Fruit fly (Drosophila melanogaster) whole organism, embryonic: Measurements from ENCODE around the gene Sld5.
A peak's percentile ranks its signal among the peaks of the same experiment; 100 is the strongest.

Experiments used
- Aef1 ChIP-seq: fragments of 200-800 bp; sonication (Bioruptor generic); IDR thresholded peaks from 3 replicates; pipeline ENCODE4 v1.3.6; 2022; ENCODE audit warnings: missing biosample characterization, missing genetic modification characterization
- CG13624 ChIP-seq: fragments of 200-800 bp; sonication (Bioruptor generic); optimal IDR thresholded peaks from 2 replicates; lab custom pipeline; 2016; ENCODE audit warnings: missing biosample characterization, missing genetic modification characterization
- CG1529 ChIP-seq: fragments of 200-800 bp; sonication (Bioruptor generic); optimal IDR thresholded peaks from 3 replicates; lab custom pipeline; 2018; ENCODE audit warnings: missing biosample characterization, missing genetic modification characterization
- CG15514 ChIP-seq: fragments of 200-800 bp; sonication (Bioruptor generic); optimal IDR thresholded peaks from 3 replicates; lab custom pipeline; 2017; ENCODE audit warnings: missing biosample characterization, missing genetic modification characterization, mild to moderate bottlenecking, moderate library complexity, missing genetic modification reagents
- CG15696 ChIP-seq: fragments of 200-800 bp; sonication (Bioruptor generic); optimal IDR thresholded peaks from 2 replicates; lab custom pipeline; 2019; ENCODE audit warnings: missing biosample characterization, mild to moderate bottlenecking, missing genetic modification characterization, moderate library complexity
- CG16863 ChIP-seq: fragments of 200-800 bp; sonication (Bioruptor generic); optimal IDR thresholded peaks from 3 replicates; lab custom pipeline; 2016; ENCODE audit warnings: missing biosample characterization, missing genetic modification characterization
- CG2120 ChIP-seq: fragments of 200-800 bp; sonication (Bioruptor generic); optimal IDR thresholded peaks from 3 replicates; lab custom pipeline; 2016; ENCODE audit warnings: missing biosample characterization, missing genetic modification characterization
- CG2202 ChIP-seq: fragments of 200-800 bp; sonication (Bioruptor generic); optimal IDR thresholded peaks from 2 replicates; lab custom pipeline; 2018; ENCODE audit warnings: missing biosample characterization, mild to moderate bottlenecking, missing genetic modification characterization
- CG2889 ChIP-seq: fragments of 200-800 bp; sonication (Bioruptor generic); IDR thresholded peaks from 3 replicates; pipeline ENCODE4 v1.3.6; 2022; ENCODE audit warnings: missing biosample characterization, missing genetic modification characterization
- CG31441 ChIP-seq: fragments of 200-800 bp; sonication (Bioruptor generic); IDR thresholded peaks from 2 replicates; pipeline ENCODE4 v1.3.6; 2022; ENCODE audit warnings: missing biosample characterization, missing genetic modification characterization
- CG32772 ChIP-seq: fragments of 200-800 bp; sonication (Bioruptor generic); IDR thresholded peaks from 2 replicates; pipeline ENCODE4 v1.3.6; 2022; ENCODE audit warnings: missing biosample characterization, missing genetic modification characterization
- CG34376 ChIP-seq: fragments of 200-800 bp; sonication (Bioruptor generic); optimal IDR thresholded peaks from 2 replicates; lab custom pipeline; 2018; ENCODE audit warnings: missing biosample characterization, mild to moderate bottlenecking, missing genetic modification characterization
- CG4404 ChIP-seq: fragments of 200-800 bp; sonication (Bioruptor generic); IDR thresholded peaks from 2 replicates; pipeline ENCODE4 v1.3.6; 2022; ENCODE audit warnings: missing biosample characterization, missing genetic modification characterization
- CG6689 ChIP-seq: fragments of 200-800 bp; sonication (Bioruptor generic); IDR thresholded peaks from 2 replicates; pipeline ENCODE4 v1.3.6; 2022; ENCODE audit warnings: missing biosample characterization, missing genetic modification characterization
- CG7271 ChIP-seq: fragments of 200-800 bp; sonication (Bioruptor generic); optimal IDR thresholded peaks from 2 replicates; lab custom pipeline; 2018; ENCODE audit warnings: missing biosample characterization, mild to moderate bottlenecking, missing genetic modification characterization, moderate library complexity
- CG7372 ChIP-seq: fragments of 200-800 bp; sonication (Bioruptor generic); IDR thresholded peaks from 2 replicates; pipeline ENCODE4 v1.3.6; 2022; ENCODE audit warnings: missing biosample characterization, missing genetic modification characterization
- CG7963 ChIP-seq: fragments of 200-800 bp; sonication (Bioruptor generic); IDR thresholded peaks from 3 replicates; pipeline ENCODE4 v1.3.6; 2022; ENCODE audit warnings: missing biosample characterization, missing genetic modification characterization; ENCODE audit not compliant: partially characterized antibody
- CG8359 ChIP-seq: fragments of 200-800 bp; sonication (Bioruptor generic); optimal IDR thresholded peaks from 2 replicates; lab custom pipeline; 2017; ENCODE audit warnings: missing biosample characterization, mild to moderate bottlenecking, missing genetic modification characterization, borderline replicate concordance
- CG9817 ChIP-seq: fragments of 200-800 bp; sonication (Bioruptor generic); optimal IDR thresholded peaks from 2 replicates; lab custom pipeline; 2018; ENCODE audit warnings: missing biosample characterization, mild to moderate bottlenecking, missing genetic modification characterization, moderate library complexity
- Chrac-16 ChIP-seq: fragments of 200-800 bp; sonication (Bioruptor generic); optimal IDR thresholded peaks from 3 replicates; lab custom pipeline; 2016; ENCODE audit warnings: missing biosample characterization, missing genetic modification characterization
- D ChIP-seq, 2 experiments: fragments of 200-800 bp in 1 of 2; fragments of >200 bp in 1 of 2; sonication (Bioruptor generic) in 1 of 2; optimal IDR thresholded peaks; 2 replicates in 1 of 2; 3 replicates in 1 of 2; lab custom pipeline; 2017; ENCODE audit warnings: mild to moderate bottlenecking in 1 of 2, missing biosample characterization in 1 of 2, missing genetic modification characterization in 1 of 2, missing genetic modification reagents in 1 of 2
- Hand ChIP-seq: fragments of 200-800 bp; sonication (Bioruptor generic); optimal IDR thresholded peaks from 2 replicates; lab custom pipeline; 2017; ENCODE audit warnings: mild to moderate bottlenecking, missing biosample characterization, missing genetic modification reagents, missing genetic modification characterization
- Hmx ChIP-seq: fragments of 200-800 bp; sonication (Bioruptor generic); optimal IDR thresholded peaks from 2 replicates; lab custom pipeline; 2016; ENCODE audit warnings: missing biosample characterization, missing genetic modification characterization
- Jarid2 ChIP-seq: fragments of 200-800 bp; sonication (Bioruptor generic); optimal IDR thresholded peaks from 3 replicates; lab custom pipeline; 2017; ENCODE audit warnings: mild to moderate bottlenecking, missing biosample characterization, missing genetic modification reagents, missing genetic modification characterization
- Med ChIP-seq: fragments of 200-800 bp; sonication (Bioruptor generic); peaks from one replicate; lab custom pipeline; 2016; ENCODE audit warnings: missing biosample characterization, missing genetic modification characterization, mild to moderate bottlenecking, inconsistent platforms, moderate library complexity
- Meics ChIP-seq: fragments of 200-800 bp; sonication (Bioruptor generic); optimal IDR thresholded peaks from 2 replicates; lab custom pipeline; 2017; ENCODE audit warnings: missing biosample characterization, mild to moderate bottlenecking, missing genetic modification characterization
- NK7.1 ChIP-seq: fragments of 200-800 bp; sonication (Bioruptor generic); optimal IDR thresholded peaks from 3 replicates; lab custom pipeline; 2016; ENCODE audit warnings: missing biosample characterization, missing genetic modification characterization
- Nf-YC ChIP-seq: fragments of 200-800 bp; optimal IDR thresholded peaks from 3 replicates; lab custom pipeline; 2019; ENCODE audit warnings: missing biosample characterization, mild to moderate bottlenecking, missing genetic modification characterization, moderate library complexity
- Sin3A ChIP-seq: fragments of >200 bp; optimal IDR thresholded peaks from 2 replicates; lab custom pipeline; 2018
- Spps ChIP-seq: fragments of 200-800 bp; sonication (Bioruptor generic); optimal IDR thresholded peaks from 2 replicates; lab custom pipeline; 2018; ENCODE audit warnings: missing biosample characterization, mild to moderate bottlenecking, missing genetic modification characterization
- abd-A ChIP-seq: fragments of 200-800 bp; sonication (Bioruptor generic); optimal IDR thresholded peaks from 3 replicates; lab custom pipeline; 2019; ENCODE audit warnings: missing biosample characterization, mild to moderate bottlenecking, missing genetic modification characterization, moderate library complexity
- caup ChIP-seq: fragments of 200-800 bp; sonication (Bioruptor generic); optimal IDR thresholded peaks from 3 replicates; lab custom pipeline; 2017; ENCODE audit warnings: missing biosample characterization, mild to moderate bottlenecking, missing genetic modification characterization, moderate library complexity; ENCODE audit not compliant: severe bottlenecking
- chm ChIP-seq: fragments of 200-800 bp; sonication (Bioruptor generic); IDR thresholded peaks from 2 replicates; pipeline ENCODE4 v1.3.6; 2022; ENCODE audit warnings: missing biosample characterization, missing genetic modification characterization
- corto ChIP-seq: fragments of 200-800 bp; sonication (Bioruptor generic); optimal IDR thresholded peaks from 2 replicates; lab custom pipeline; 2016; ENCODE audit warnings: missing biosample characterization, mild to moderate bottlenecking, missing genetic modification characterization, moderate library complexity
- disco-r ChIP-seq: fragments of 200-800 bp; sonication (Bioruptor generic); optimal IDR thresholded peaks from 2 replicates; lab custom pipeline; 2016; ENCODE audit warnings: missing biosample characterization, missing genetic modification characterization
- dpn ChIP-seq, 2 experiments: fragments of 200-800 bp; sonication (Bioruptor generic); optimal IDR thresholded peaks; 3 replicates each; lab custom pipeline; 2016; ENCODE audit warnings: missing biosample characterization in 2 of 2, missing genetic modification characterization in 2 of 2
- ewg ChIP-seq: fragments of 200-800 bp; sonication (Bioruptor generic); optimal IDR thresholded peaks from 3 replicates; lab custom pipeline; 2017; ENCODE audit warnings: mild to moderate bottlenecking, missing biosample characterization, missing genetic modification reagents, missing genetic modification characterization
- exex ChIP-seq: fragments of 200-800 bp; sonication (Bioruptor generic); optimal IDR thresholded peaks from 4 replicates; lab custom pipeline; 2018; ENCODE audit warnings: missing biosample characterization, mild to moderate bottlenecking, missing genetic modification characterization, moderate library complexity
- gce ChIP-seq: fragments of 200-800 bp; sonication (Bioruptor generic); IDR thresholded peaks from 3 replicates; pipeline ENCODE4 v1.3.6; 2022; ENCODE audit warnings: missing biosample characterization, missing genetic modification characterization
- gfzf ChIP-seq: fragments of 200-800 bp; sonication (Bioruptor generic); optimal IDR thresholded peaks from 2 replicates; lab custom pipeline; 2016; ENCODE audit warnings: missing biosample characterization, mild to moderate bottlenecking, missing genetic modification characterization, moderate library complexity
- jing ChIP-seq: fragments of 200-800 bp; sonication (Bioruptor generic); optimal IDR thresholded peaks from 2 replicates; lab custom pipeline; 2018; ENCODE audit warnings: missing biosample characterization, mild to moderate bottlenecking, missing genetic modification characterization
- nerfin-1 ChIP-seq: fragments of 200-800 bp; sonication (Bioruptor generic); optimal IDR thresholded peaks from 3 replicates; lab custom pipeline; 2019; ENCODE audit warnings: missing biosample characterization, mild to moderate bottlenecking, missing genetic modification characterization, moderate library complexity
- otp ChIP-seq: fragments of 200-800 bp; sonication (Bioruptor generic); IDR thresholded peaks from 3 replicates; pipeline ENCODE4, ENCODE4 v1.3.6; 2022; ENCODE audit warnings: missing biosample characterization, missing genetic modification characterization
- scrt ChIP-seq: fragments of 200-800 bp; sonication (Bioruptor generic); optimal IDR thresholded peaks from 2 replicates; lab custom pipeline; 2018; ENCODE audit warnings: missing biosample characterization, mild to moderate bottlenecking, missing genetic modification characterization, moderate library complexity
- sens-2 ChIP-seq: fragments of 200-800 bp; sonication (Bioruptor generic); IDR thresholded peaks from 2 replicates; pipeline ENCODE4 v1.3.6; 2022; ENCODE audit warnings: missing biosample characterization, missing genetic modification characterization
- sim ChIP-seq: fragments of 200-800 bp; sonication (Bioruptor generic); IDR thresholded peaks from 2 replicates; pipeline ENCODE4 v1.3.6; 2022; ENCODE audit warnings: missing biosample characterization, missing genetic modification characterization
- sisA ChIP-seq: fragments of 200-800 bp; sonication (Bioruptor generic); IDR thresholded peaks from 2 replicates; pipeline ENCODE4 v1.3.6; 2022; ENCODE audit warnings: missing biosample characterization, missing genetic modification characterization
- slou ChIP-seq: fragments of 200-800 bp; sonication (Bioruptor generic); optimal IDR thresholded peaks from 3 replicates; lab custom pipeline; 2016; ENCODE audit warnings: missing biosample characterization, missing genetic modification characterization
- trem ChIP-seq: fragments of 200-800 bp; optimal IDR thresholded peaks from 3 replicates; lab custom pipeline; 2019; ENCODE audit warnings: missing biosample characterization, mild to moderate bottlenecking, missing genetic modification characterization, moderate library complexity

Gene Sld5

DNA sequence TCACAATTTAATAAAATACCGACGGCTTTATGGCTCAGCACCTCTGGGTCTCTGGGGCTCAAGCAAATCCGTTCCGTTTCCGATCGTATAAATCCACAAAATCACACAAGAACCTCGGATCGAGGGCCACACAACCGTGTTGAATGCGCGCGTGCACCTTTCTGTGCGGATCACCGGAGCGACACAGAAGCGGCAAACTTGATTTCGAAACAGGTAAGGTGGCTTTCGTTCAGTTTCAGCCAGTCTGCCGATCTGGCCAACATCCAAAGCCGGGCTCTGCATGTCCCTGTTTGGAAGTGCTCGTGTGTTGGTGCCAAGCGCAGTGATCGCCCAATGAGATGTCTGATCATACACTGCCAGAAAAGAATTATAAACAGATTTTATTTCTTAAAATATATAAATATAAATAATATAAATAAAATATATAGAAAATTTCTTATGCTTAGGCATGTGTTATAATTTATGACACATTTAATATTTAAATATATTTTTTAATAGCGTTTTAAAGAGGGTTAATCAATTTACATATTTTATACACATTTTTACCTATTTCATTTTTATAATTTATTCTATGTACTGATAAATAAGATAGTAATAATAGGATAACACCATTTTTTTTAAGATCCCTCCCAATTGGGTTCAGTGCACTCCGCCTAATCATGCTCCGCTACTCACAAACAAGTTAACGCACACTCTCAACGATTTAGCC lies 42.3 kb upstream of the Sld5 start, which contains the start of gene dysf (continued):
- TF ChIP-seq Hmx (GFP tag; lab: Kevin White, UChicago) (no peak), Meics (GFP tag; lab: Kevin White, UChicago) (peak; percentile 77), NK7.1 (GFP tag; lab: Kevin White, UChicago) (no peak), Sin3A (lab: Kevin White, UChicago) (no peak), Hand (GFP tag; lab: Kevin White, UChicago) (no peak), CG2120 (GFP tag; lab: Kevin White, UChicago) (no peak), chm (no peak), CG34376 (no peak), D (optimal IDR thresholded peaks at IDR 0.05; lab: Kevin White, UChicago) (no peak), D (GFP tag; optimal IDR thresholded peaks at IDR 0.05; lab: Kevin White, UChicago) (peak; percentile 56), dpn (GFP tag; optimal IDR thresholded peaks at IDR 0.05; lab: Kevin White, UChicago) (peak in 1 of 2 experiments; percentile 48), CG7372 (GFP tag; lab: Robert Waterston, UW) (peak; percentile 31; the same call in 1 of the 2 replicates), Aef1 (GFP tag; lab: Robert Waterston, UW) (peak; percentile 27; the same call in 1 of the 3 replicates), CG4404 (GFP tag; lab: Robert Waterston, UW) (peak; percentile 50; the same call in 1 of the 2 replicates), sim (GFP tag; lab: Robert Waterston, UW) (no peak), CG16863 (GFP tag; lab: Kevin White, UChicago) (no peak), CG31441 (GFP tag; lab: Robert Waterston, UW) (peak; percentile 90), exex (no peak), trem (tag; lab: Kevin White, UChicago) (peak; percentile 59), CG2889 (GFP tag; lab: Robert Waterston, UW) (no peak), CG2202 (tag; lab: Kevin White, UChicago) (no peak), ewg (GFP tag; lab: Kevin White, UChicago) (peak; percentile 3), CG9817 (tag; lab: Kevin White, UChicago) (no peak), gfzf (GFP tag; lab: Kevin White, UChicago) (no peak), CG8359 (GFP tag; lab: Kevin White, UChicago) (no peak), CG7271 (tag; lab: Kevin White, UChicago) (peak; percentile 37), gce (GFP tag; lab: Robert Waterston, UW) (no peak), sens-2 (no peak), Jarid2 (GFP tag; lab: Kevin White, UChicago) (no peak), caup (GFP tag; lab: Kevin White, UChicago) (peak; percentile 25), jing (no peak), nerfin-1 (tag; lab: Kevin White, UChicago) (peak; percentile 60), otp (GFP tag; lab: Robert Waterston, UW) (no peak), CG15696 (tag; lab: Kevin White, UChicago) (peak; percentile 86), Med (no peak), corto (no peak), disco-r (no peak), slou (GFP tag; lab: Kevin White, UChicago) (no peak), CG1529 (GFP tag; lab: Kevin White, UChicago) (no peak), scrt (peak; percentile 23), Nf-YC (no peak), CG32772 (GFP tag; lab: Robert Waterston, UW) (peak; percentile 11; the same call in 1 of the 2 replicates), CG6689 (GFP tag; lab: Robert Waterston, UW) (peak; percentile 68; the same call in 1 of the 2 replicates), sisA (GFP tag; lab: Robert Waterston, UW) (peak; percentile 23; the same call in 1 of the 2 replicates), Chrac-16 (GFP tag; lab: Kevin White, UChicago) (peak; percentile 30), CG15514 (GFP tag; lab: Kevin White, UChicago) (no peak), CG7963 (GFP tag; lab: Robert Waterston, UW) (no peak), abd-A (tag; lab: Kevin White, UChicago) (no peak), Spps (tag; lab: Kevin White, UChicago) (peak; percentile 54), CG13624 (no peak)
